Fruit fly (Drosophila melanogaster): ENCODE measurements around the gene CycK.

- no peak for TF ChIP-seq wek (GFP tag; optimal IDR thresholded peaks at IDR 0.05)
- no peak for TF ChIP-seq NFAT (GFP tag; IDR thresholded peaks at IDR 0.05)
- no peak for TF ChIP-seq corto (GFP tag; optimal IDR thresholded peaks at IDR 0.05)
- TF ChIP-seq CG4328 (GFP tag; optimal IDR thresholded peaks at IDR 0.05) = no peak
- TF ChIP-seq Poxn (GFP tag; IDR thresholded peaks at IDR 0.05) = no peak
- no peak for TF ChIP-seq CG12071 (GFP tag; optimal IDR thresholded peaks at IDR 0.05)
- TF ChIP-seq YL-1 (GFP tag; optimal IDR thresholded peaks at IDR 0.05) = no peak
- no peak for TF ChIP-seq kay (GFP tag; optimal IDR thresholded peaks at IDR 0.05)
- no peak for TF ChIP-seq fru (optimal IDR thresholded peaks at IDR 0.05)
- no peak for TF ChIP-seq vfl (GFP tag; optimal IDR thresholded peaks at IDR 0.05)
- TF ChIP-seq CG8478 (optimal IDR thresholded peaks at IDR 0.05) = no peak
Measured at dm6 chr2L:22105412-22105811, 24.5 kb downstream of the CycK start, which contains the start of gene CG15219.
